Fruit fly (Drosophila melanogaster): ENCODE measurements around the gene yem.

yem gene

dm6 chr3R:29083459-29084457 lies 38.9 kb downstream of the yem start (continued):
- no peak for TF ChIP-seq chinmo (GFP tag; IDR thresholded peaks at IDR 0.05; ENCODE audit: partially characterized antibody)
- TF ChIP-seq bab2 (GFP tag; optimal IDR thresholded peaks at IDR 0.05): peak; percentile 46
- no peak for TF ChIP-seq btn (GFP tag; optimal IDR thresholded peaks at IDR 0.05)
- no peak for TF ChIP-seq da (GFP tag; optimal IDR thresholded peaks at IDR 0.05)
- TF ChIP-seq CG2129 (GFP tag; IDR thresholded peaks at IDR 0.05; ENCODE audit: partially characterized antibody): no peak
- TF ChIP-seq CG3995 (GFP tag; optimal IDR thresholded peaks at IDR 0.05): no peak
- TF ChIP-seq br (optimal IDR thresholded peaks at IDR 0.05): no peak
- TF ChIP-seq gfzf (GFP tag; optimal IDR thresholded peaks at IDR 0.05): no peak
- TF ChIP-seq ken (GFP tag; IDR thresholded peaks at IDR 0.05): no peak
- TF ChIP-seq sima (GFP tag; optimal IDR thresholded peaks at IDR 0.05): no peak
- no peak for TF ChIP-seq CG8281 (tag; optimal IDR thresholded peaks at IDR 0.05)
- TF ChIP-seq pnt (GFP tag; optimal IDR thresholded peaks at IDR 0.05): no peak
- no peak for TF ChIP-seq CG11398 (GFP tag; optimal IDR thresholded peaks at IDR 0.05)
- TF ChIP-seq B-H1 (GFP tag; IDR thresholded peaks at IDR 0.05): no peak
- TF ChIP-seq Dll (GFP tag; IDR thresholded peaks at IDR 0.05; ENCODE audit: partially characterized antibody): no peak
- no peak for TF ChIP-seq Abd-B (GFP tag; optimal IDR thresholded peaks at IDR 0.05)
- TF ChIP-seq tin (GFP tag; optimal IDR thresholded peaks at IDR 0.05): no peak
- peak; percentile 30 for TF ChIP-seq CG1603 (tag; optimal IDR thresholded peaks at IDR 0.05)
- TF ChIP-seq CG3281 (GFP tag; optimal IDR thresholded peaks at IDR 0.05): no peak
- no peak for TF ChIP-seq CG15269 (tag; optimal IDR thresholded peaks at IDR 0.05)
- TF ChIP-seq CG7745 (tag; optimal IDR thresholded peaks at IDR 0.05): peak; percentile 86
- TF ChIP-seq CG30403 (GFP tag; optimal IDR thresholded peaks at IDR 0.05): no peak
- TF ChIP-seq Nf-YC (tag; optimal IDR thresholded peaks at IDR 0.05): peak; percentile 12
- TF ChIP-seq CG34376 (GFP tag; optimal IDR thresholded peaks at IDR 0.05): no peak
- peak; percentile 69 for TF ChIP-seq sens (GFP tag)

dm6 chr3R:29082511-29083296 lies 40.0 kb downstream of the yem start:
- no peak for TF ChIP-seq en (GFP tag; optimal IDR thresholded peaks at IDR 0.05)
- no peak for TF ChIP-seq Myb (GFP tag; optimal IDR thresholded peaks at IDR 0.05)
- no peak for TF ChIP-seq tup (GFP tag; optimal IDR thresholded peaks at IDR 0.05)
- no peak for TF ChIP-seq CG4854 (GFP tag; optimal IDR thresholded peaks at IDR 0.05)
- no peak for TF ChIP-seq CG6683 (GFP tag; optimal IDR thresholded peaks at IDR 0.05)
- TF ChIP-seq dimm (GFP tag; IDR thresholded peaks at IDR 0.05): no peak
- TF ChIP-seq CG3838 (GFP tag; optimal IDR thresholded peaks at IDR 0.05): no peak
- no peak for TF ChIP-seq sim (GFP tag; IDR thresholded peaks at IDR 0.05)
- no peak for TF ChIP-seq disco-r (GFP tag; optimal IDR thresholded peaks at IDR 0.05)
- no peak for TF ChIP-seq CTCF (GFP tag; optimal IDR thresholded peaks at IDR 0.05)
- TF ChIP-seq ftz-f1 (GFP tag; optimal IDR thresholded peaks at IDR 0.05): no peak
- no peak for TF ChIP-seq CG13287 (GFP tag; IDR thresholded peaks at IDR 0.05; ENCODE audit: partially characterized antibody)
- TF ChIP-seq CG1792 (GFP tag; optimal IDR thresholded peaks at IDR 0.05): no peak
- TF ChIP-seq NfI (GFP tag; optimal IDR thresholded peaks at IDR 0.05): no peak
- TF ChIP-seq CG2120 (GFP tag; optimal IDR thresholded peaks at IDR 0.05): no peak
- no peak for TF ChIP-seq odd (GFP tag; optimal IDR thresholded peaks at IDR 0.05)
- no peak for TF ChIP-seq Spps (tag; optimal IDR thresholded peaks at IDR 0.05)
- no peak for TF ChIP-seq luna (GFP tag; optimal IDR thresholded peaks at IDR 0.05)
- no peak for TF ChIP-seq E2f2 (GFP tag; IDR thresholded peaks at IDR 0.05)
- no peak for TF ChIP-seq Hand (GFP tag; optimal IDR thresholded peaks at IDR 0.05)
- TF ChIP-seq CG3995 (GFP tag; optimal IDR thresholded peaks at IDR 0.05): no peak
- no peak for TF ChIP-seq CG10209 (GFP tag; optimal IDR thresholded peaks at IDR 0.05)
- TF ChIP-seq Dek (tag; optimal IDR thresholded peaks at IDR 0.05): no peak
- no peak for TF ChIP-seq CG12155 (GFP tag; optimal IDR thresholded peaks at IDR 0.05)
- no peak for TF ChIP-seq lov (optimal IDR thresholded peaks at IDR 0.05)
- no peak for TF ChIP-seq lov (GFP tag; IDR thresholded peaks at IDR 0.05)

Data from whole organism, embryonic.